Worm (Caenorhabditis elegans) whole organism, early embryonic: ENCODE measurements around the gene K09F6.6.

Experiments used
- B0310.2 ChIP-seq: sonication (generic microtip); optimal IDR thresholded peaks from 2 replicates; lab custom pipeline; 2016; ENCODE audit warnings: mild to moderate bottlenecking, missing genetic modification characterization, missing compliant biosample characterization
- F13C5.2 ChIP-seq: sonication (generic microtip); optimal IDR thresholded peaks from 2 replicates; lab custom pipeline; 2017; ENCODE audit warnings: mild to moderate bottlenecking, missing genetic modification characterization, inconsistent platforms, missing compliant biosample characterization
- aly-1 ChIP-seq: sonication (generic microtip); optimal IDR thresholded peaks from 2 replicates; lab custom pipeline; 2016; ENCODE audit warnings: missing genetic modification characterization, missing compliant biosample characterization
- ama-1 ChIP-seq: fragments of 150-350 bp; optimal IDR thresholded peaks from 2 replicates; lab custom pipeline; 2014
- ceh-13 ChIP-seq: fragments of 200-800 bp; sonication (Bioruptor generic); optimal IDR thresholded peaks from 2 replicates; lab custom pipeline; 2018; ENCODE audit warnings: mild to moderate bottlenecking, missing genetic modification characterization, missing compliant biosample characterization
- ceh-36 ChIP-seq: sonication (generic microtip); optimal IDR thresholded peaks from 2 replicates; lab custom pipeline; 2016; ENCODE audit warnings: missing genetic modification characterization, inconsistent platforms, missing compliant biosample characterization
- ets-7 ChIP-seq: sonication (generic microtip); optimal IDR thresholded peaks from 2 replicates; lab custom pipeline; 2016; ENCODE audit warnings: missing genotype, missing genetic modification characterization, missing compliant biosample characterization
- flt-1 ChIP-seq: fragments of 200-800 bp; sonication (Bioruptor generic); IDR thresholded peaks from 2 replicates; pipeline ENCODE4 v1.3.6; 2022; ENCODE audit warnings: missing genetic modification characterization, missing compliant biosample characterization
- hmbx-1 ChIP-seq: sonication (generic microtip); optimal IDR thresholded peaks from 2 replicates; lab custom pipeline; 2016; ENCODE audit warnings: mild to moderate bottlenecking, missing genetic modification characterization, missing compliant biosample characterization
- hmg-4 ChIP-seq: fragments of 200-800 bp; sonication (Bioruptor generic); optimal IDR thresholded peaks from 2 replicates; lab custom pipeline; 2018; ENCODE audit warnings: mild to moderate bottlenecking, missing genetic modification characterization, missing compliant biosample characterization
- hnd-1 ChIP-seq: sonication (generic microtip); optimal IDR thresholded peaks from 2 replicates; lab custom pipeline; 2016; ENCODE audit warnings: missing genetic modification characterization, missing compliant biosample characterization
- pes-1 ChIP-seq: fragments of 200-800 bp; sonication (Bioruptor generic); IDR thresholded peaks from 2 replicates; pipeline ENCODE4 v1.3.6; 2022; ENCODE audit warnings: missing genetic modification reagents, missing genetic modification characterization, missing compliant biosample characterization
- scrt-1 ChIP-seq: fragments of 200-800 bp; sonication (Bioruptor generic); IDR thresholded peaks from 2 replicates; pipeline ENCODE4 v1.3.6; 2022; ENCODE audit warnings: missing genetic modification characterization, missing compliant biosample characterization
- sea-1 ChIP-seq: fragments of 200-800 bp; sonication (Bioruptor generic); conservative IDR thresholded peaks from 2 replicates; pipeline ENCODE4 v1.3.6; 2022; ENCODE audit warnings: missing genetic modification characterization, missing compliant biosample characterization
- tbx-11 ChIP-seq: fragments of 200-800 bp; sonication (Bioruptor generic); IDR thresholded peaks from 2 replicates; pipeline ENCODE4 v1.3.6; 2022; ENCODE audit warnings: missing genetic modification characterization, missing compliant biosample characterization
- tbx-37 ChIP-seq: fragments of 200-800 bp; sonication (Bioruptor generic); conservative IDR thresholded peaks from 2 replicates; pipeline ENCODE4 v1.3.6; 2022; ENCODE audit warnings: missing genetic modification reagents, missing genetic modification characterization, missing compliant biosample characterization
- tra-4 ChIP-seq: sonication (generic microtip); optimal IDR thresholded peaks from 2 replicates; lab custom pipeline; 2017; ENCODE audit warnings: missing genetic modification characterization, missing compliant biosample characterization

Gene K09F6.6

ce11 chrII:2279263-2279662 is at the start of gene K09F6.6:
K09F6.6 (minus strand) TSS chrII:2279305.
- TF ChIP-seq aly-1 (tag; lab: Kevin White, UChicago), result no peak
- no peak for TF ChIP-seq hnd-1 (tag; lab: Kevin White, UChicago)
- TF ChIP-seq ama-1 (lab: Kevin White, UChicago), result no peak
- TF ChIP-seq ceh-36, result no peak
- TF ChIP-seq B0310.2 (tag; lab: Kevin White, UChicago), result no peak
- TF ChIP-seq scrt-1, result no peak
- no peak for TF ChIP-seq sea-1 (GFP tag; lab: Robert Waterston, UW)
- TF ChIP-seq hmg-4 (GFP tag; lab: Kevin White, UChicago), result no peak
- no peak for TF ChIP-seq flt-1 (GFP tag; lab: Robert Waterston, UW)
- TF ChIP-seq tbx-11 (GFP tag; lab: Robert Waterston, UW), result no peak
- no peak for TF ChIP-seq hmbx-1
- no peak for TF ChIP-seq ets-7 (tag; lab: Kevin White, UChicago)
- TF ChIP-seq tra-4 (tag; lab: Kevin White, UChicago), result no peak
- TF ChIP-seq tbx-37 (GFP tag; lab: Robert Waterston, UW), result no peak
- TF ChIP-seq ceh-13 (GFP tag; lab: Kevin White, UChicago), result no peak
- TF ChIP-seq F13C5.2 (tag; lab: Kevin White, UChicago), result no peak
- no peak for TF ChIP-seq pes-1

- TF ChIP-seq hmg-4 (GFP tag; lab: Kevin White, UChicago) (no peak), aly-1 (tag; lab: Kevin White, UChicago) (no peak), tra-4 (tag; lab: Kevin White, UChicago) (no peak), hmbx-1 (no peak), pes-1 (no peak), flt-1 (GFP tag; lab: Robert Waterston, UW) (no peak), ets-7 (tag; lab: Kevin White, UChicago) (no peak), ceh-36 (no peak), tbx-37 (GFP tag; lab: Robert Waterston, UW) (no peak), ceh-13 (GFP tag; lab: Kevin White, UChicago) (no peak)
Observed at ce11 chrII:2324956-2325355, 45.9 kb upstream of the K09F6.6 start, which contains the start of gene ZK1240.11. ZK1240.11 (plus strand) TSS chrII:2325256.

ce11 chrII:2322857-2323518 is 43.9 kb upstream of the K09F6.6 start, which contains the start of the genes ZK1240.6 and ZK1240.2:
ZK1240.6 (minus strand) TSS chrII:2322907.
ZK1240.2 (plus strand) TSS chrII:2323376.
- no peak for TF ChIP-seq scrt-1
- TF ChIP-seq hmbx-1, result no peak
- TF ChIP-seq flt-1 (GFP tag; lab: Robert Waterston, UW), result no peak
- no peak for TF ChIP-seq ceh-36
- no peak for TF ChIP-seq tra-4 (tag; lab: Kevin White, UChicago)
- TF ChIP-seq ets-7 (tag; lab: Kevin White, UChicago), result no peak
- no peak for TF ChIP-seq pes-1
- TF ChIP-seq aly-1 (tag; lab: Kevin White, UChicago), result no peak

- TF ChIP-seq B0310.2 (tag; lab: Kevin White, UChicago), result no peak
- no peak for TF ChIP-seq ceh-36
- TF ChIP-seq hmg-4 (GFP tag; lab: Kevin White, UChicago), result no peak
- no peak for TF ChIP-seq hmbx-1
- TF ChIP-seq sea-1 (GFP tag; lab: Robert Waterston, UW), result no peak
- no peak for TF ChIP-seq tbx-37 (GFP tag; lab: Robert Waterston, UW)
- TF ChIP-seq tra-4 (tag; lab: Kevin White, UChicago), result no peak
- TF ChIP-seq ama-1 (lab: Kevin White, UChicago), result no peak
- TF ChIP-seq scrt-1, result no peak
- TF ChIP-seq aly-1 (tag; lab: Kevin White, UChicago), result no peak
- TF ChIP-seq hnd-1 (tag; lab: Kevin White, UChicago), result no peak
- TF ChIP-seq F13C5.2 (tag; lab: Kevin White, UChicago), result no peak
- no peak for TF ChIP-seq pes-1
- TF ChIP-seq tbx-11 (GFP tag; lab: Robert Waterston, UW), result no peak
- no peak for TF ChIP-seq flt-1 (GFP tag; lab: Robert Waterston, UW)
- TF ChIP-seq ceh-13 (GFP tag; lab: Kevin White, UChicago), result no peak
- TF ChIP-seq ets-7 (tag; lab: Kevin White, UChicago), result no peak
Observed at ce11 chrII:2320097-2320496, 41.0 kb upstream of the K09F6.6 start, which contains the start of gene ZK1240.3. ZK1240.3 (plus strand) TSS chrII:2320334.

ce11 chrII:2317883-2318357 is 38.8 kb upstream of the K09F6.6 start, which contains the start of the genes ZK1240.5 and ZK1240.9:
ZK1240.5 (minus strand) TSS chrII:2317933.
ZK1240.9 (plus strand) TSS chrII:2318189.
- TF ChIP-seq scrt-1 (no peak), tra-4 (tag; lab: Kevin White, UChicago) (no peak), F13C5.2 (tag; lab: Kevin White, UChicago) (no peak), tbx-37 (GFP tag; lab: Robert Waterston, UW) (no peak)

- TF ChIP-seq tra-4 (tag; lab: Kevin White, UChicago) (no peak), tbx-11 (GFP tag; lab: Robert Waterston, UW) (no peak), ceh-13 (GFP tag; lab: Kevin White, UChicago) (no peak), flt-1 (GFP tag; lab: Robert Waterston, UW) (no peak), scrt-1 (no peak), tbx-37 (GFP tag; lab: Robert Waterston, UW) (no peak), hnd-1 (tag; lab: Kevin White, UChicago) (no peak), ama-1 (lab: Kevin White, UChicago) (no peak), F13C5.2 (tag; lab: Kevin White, UChicago) (no peak), ets-7 (tag; lab: Kevin White, UChicago) (no peak), pes-1 (no peak), hmg-4 (GFP tag; lab: Kevin White, UChicago) (no peak), ceh-36 (no peak), sea-1 (GFP tag; lab: Robert Waterston, UW) (no peak), B0310.2 (tag; lab: Kevin White, UChicago) (no peak), hmbx-1 (no peak), aly-1 (tag; lab: Kevin White, UChicago) (no peak)
Observed at ce11 chrII:2312747-2313146, 33.6 kb upstream of the K09F6.6 start, which contains the start of the genes trim-21 and B0281.1. trim-21 (minus strand) TSS chrII:2312847. B0281.1 (plus strand) TSS chrII:2313067.
